Comparison of ENCODE assay signal across 5 worm cellular contexts in genomic region chrIII:7278491-7278890, ce11.
A peak's percentile ranks its signal among the peaks of the same experiment; 100 is the strongest.
TF ChIP-seq lines count a peak whose summit lies in the region.

No protein-coding gene starts in this region.

TF ChIP-seq in whole organism, L1 larva, 84 proteins besides CTCF, POLR2A, EP300 and RAD21 (continues in another document):
- TF ChIP-seq snu-23 (GFP tag; optimal IDR thresholded peaks at IDR 0.05; lab: Kevin White, UChicago) (peak; percentile 57), jun-1 (tag; optimal IDR thresholded peaks at IDR 0.05; lab: Kevin White, UChicago) (peak; percentile 77), rnt-1 (tag; optimal IDR thresholded peaks at IDR 0.05; lab: Kevin White, UChicago) (peak; percentile 16), lin-14 (GFP tag; optimal IDR thresholded peaks at IDR 0.05; lab: Kevin White, UChicago) (peak; percentile 41), nhr-47 (tag; optimal IDR thresholded peaks at IDR 0.05; lab: Kevin White, UChicago) (peak; percentile 74), fos-1 (tag; optimal IDR thresholded peaks at IDR 0.05; lab: Kevin White, UChicago) (peak; percentile 64), snpc-4 (tag; optimal IDR thresholded peaks at IDR 0.05; lab: Kevin White, UChicago) (peak; percentile 98), isw-1 (GFP tag; IDR thresholded peaks at IDR 0.05; lab: Robert Waterston, UW) (peak; percentile 38), fkh-8 (tag; optimal IDR thresholded peaks at IDR 0.05; lab: Kevin White, UChicago) (peak; percentile 65), ceh-8 (GFP tag; optimal IDR thresholded peaks at IDR 0.05; lab: Kevin White, UChicago) (peak; percentile 7), elt-2 (tag; optimal IDR thresholded peaks at IDR 0.05; lab: Kevin White, UChicago) (peak; percentile 66), aly-2 (tag; optimal IDR thresholded peaks at IDR 0.05; lab: Kevin White, UChicago) (no peak), C34B4.2 (tag; optimal IDR thresholded peaks at IDR 0.05; lab: Kevin White, UChicago) (no peak), dpl-1 (GFP tag; optimal IDR thresholded peaks at IDR 0.05; lab: Kevin White, UChicago) (peak; percentile 41 to 65 (median 64)), nhr-20 (tag; optimal IDR thresholded peaks at IDR 0.05; lab: Kevin White, UChicago) (peak; percentile 64), nhr-90 (tag; optimal IDR thresholded peaks at IDR 0.05; lab: Kevin White, UChicago; ENCODE audit: poor library complexity) (peak; percentile 48), ama-1 (optimal IDR thresholded peaks at IDR 0.05; lab: Kevin White, UChicago) (no peak), tbx-2 (tag; optimal IDR thresholded peaks at IDR 0.05; lab: Kevin White, UChicago) (peak; percentile 2)

TF ChIP-seq in whole organism, L2 larva, 48 proteins besides CTCF, POLR2A, EP300 and RAD21 (continues in another document):
- TF ChIP-seq ztf-1 (GFP tag; conservative IDR thresholded peaks at IDR 0.05; lab: Robert Waterston, UW) (no peak), sma-3 (GFP tag; optimal IDR thresholded peaks at IDR 0.05; lab: Kevin White, UChicago) (peak; percentile 34), gmeb-1 (tag; optimal IDR thresholded peaks at IDR 0.05; lab: Kevin White, UChicago) (peak; percentile 88), nhr-6 (tag; optimal IDR thresholded peaks at IDR 0.05; lab: Kevin White, UChicago) (peak; percentile 16), blmp-1 (tag; optimal IDR thresholded peaks at IDR 0.05; lab: Kevin White, UChicago; ENCODE audit: insufficient read depth) (no peak), zag-1 (tag; optimal IDR thresholded peaks at IDR 0.05; lab: Kevin White, UChicago) (no peak), mbf-1 (tag; optimal IDR thresholded peaks at IDR 0.05; lab: Kevin White, UChicago) (no peak), dmd-4 (tag; optimal IDR thresholded peaks at IDR 0.05; lab: Kevin White, UChicago) (peak; percentile 44), nhr-77 (tag; optimal IDR thresholded peaks at IDR 0.05; lab: Kevin White, UChicago) (peak; percentile 35), elt-1 (tag; optimal IDR thresholded peaks at IDR 0.05; lab: Kevin White, UChicago) (no peak), mdl-1 (tag; optimal IDR thresholded peaks at IDR 0.05; lab: Kevin White, UChicago) (no peak), unc-55 (GFP tag; optimal IDR thresholded peaks at IDR 0.05; lab: Kevin White, UChicago) (peak; percentile 39), C34F6.9 (tag; optimal IDR thresholded peaks at IDR 0.05; lab: Kevin White, UChicago) (peak; percentile 39), lsy-2 (tag; optimal IDR thresholded peaks at IDR 0.05; lab: Kevin White, UChicago) (peak; percentile 67 to 69), sem-4 (tag; optimal IDR thresholded peaks at IDR 0.05; lab: Kevin White, UChicago) (no peak), ceh-16 (tag; optimal IDR thresholded peaks at IDR 0.05; lab: Kevin White, UChicago) (no peak), nhr-12 (tag; optimal IDR thresholded peaks at IDR 0.05; lab: Kevin White, UChicago) (no peak), aly-2 (tag; optimal IDR thresholded peaks at IDR 0.05; lab: Kevin White, UChicago) (no peak), lin-13 (GFP tag; optimal IDR thresholded peaks at IDR 0.05; lab: Kevin White, UChicago) (no peak)

TF ChIP-seq in whole organism, L3 larva, 47 proteins besides CTCF, POLR2A, EP300 and RAD21:
- TF ChIP-seq nhr-23 (tag; optimal IDR thresholded peaks at IDR 0.05; lab: Kevin White, UChicago) (peak; percentile 45), nfya-1 (tag; optimal IDR thresholded peaks at IDR 0.05; lab: Kevin White, UChicago; ENCODE audit: insufficient read depth) (peak; percentile 44), unc-62 (GFP tag; optimal IDR thresholded peaks at IDR 0.05; lab: Kevin White, UChicago) (no peak), jun-1 (tag; optimal IDR thresholded peaks at IDR 0.05; lab: Kevin White, UChicago) (peak; percentile 56), nhr-25 (tag; optimal IDR thresholded peaks at IDR 0.05; lab: Kevin White, UChicago) (no peak), nhr-43 (tag; optimal IDR thresholded peaks at IDR 0.05; lab: Kevin White, UChicago; ENCODE audit: poor library complexity, severe bottlenecking) (peak; percentile 38), lsy-12 (tag; optimal IDR thresholded peaks at IDR 0.05; lab: Kevin White, UChicago) (peak; percentile 75), lin-15B (tag; optimal IDR thresholded peaks at IDR 0.05; lab: Kevin White, UChicago) (peak; percentile 18), ceh-82 (tag; optimal IDR thresholded peaks at IDR 0.05; lab: Kevin White, UChicago) (no peak), nhr-77 (tag; optimal IDR thresholded peaks at IDR 0.05; lab: Kevin White, UChicago) (peak; percentile 49), pha-4 (tag; optimal IDR thresholded peaks at IDR 0.05; lab: Kevin White, UChicago) (peak; percentile 82), R02D3.7 (tag; optimal IDR thresholded peaks at IDR 0.05; lab: Kevin White, UChicago) (peak; percentile 6), nhr-11 (tag; optimal IDR thresholded peaks at IDR 0.05; lab: Kevin White, UChicago) (peak; percentile 39), ceh-28 (tag; optimal IDR thresholded peaks at IDR 0.05; lab: Kevin White, UChicago) (peak; percentile 45), snpc-4 (tag; optimal IDR thresholded peaks at IDR 0.05; lab: Kevin White, UChicago) (peak; percentile 99), egl-27 (tag; optimal IDR thresholded peaks at IDR 0.05; lab: Kevin White, UChicago) (no peak), elt-2 (tag; optimal IDR thresholded peaks at IDR 0.05; lab: Kevin White, UChicago) (peak; percentile 45), hmg-11 (tag; optimal IDR thresholded peaks at IDR 0.05; lab: Kevin White, UChicago) (peak; percentile 49)

TF ChIP-seq in whole organism, L4 larva, 104 proteins besides CTCF, POLR2A, EP300 and RAD21 (continues in another document):
- peak in 1 of 2 experiments; percentile 25 for TF ChIP-seq mdl-1 (tag; optimal IDR thresholded peaks at IDR 0.05; lab: Kevin White, UChicago)
- TF ChIP-seq jun-1 (tag; optimal IDR thresholded peaks at IDR 0.05; lab: Kevin White, UChicago) = peak; percentile 60
- TF ChIP-seq lir-3 (tag; optimal IDR thresholded peaks at IDR 0.05; lab: Kevin White, UChicago) = peak; percentile 4
- peak in 1 of 2 experiments; percentile 89 for TF ChIP-seq lsy-2 (tag; optimal IDR thresholded peaks at IDR 0.05; lab: Kevin White, UChicago)
- TF ChIP-seq zip-11 (GFP tag; IDR thresholded peaks at IDR 0.05; lab: Robert Waterston, UW) = no peak
- TF ChIP-seq set-16 (GFP tag; IDR thresholded peaks at IDR 0.05; lab: Robert Waterston, UW) = no peak
- TF ChIP-seq ZK337.2 (GFP tag; IDR thresholded peaks at IDR 0.05; lab: Robert Waterston, UW) = peak; percentile 33; the same call in 1 of the 2 replicates
- TF ChIP-seq ceh-44 (GFP tag; IDR thresholded peaks at IDR 0.05; lab: Robert Waterston, UW) = no peak
- TF ChIP-seq zfp-3 (GFP tag; conservative IDR thresholded peaks at IDR 0.05; lab: Robert Waterston, UW) = peak; percentile 57; the same call in 1 of the 2 replicates
- TF ChIP-seq gei-8 (GFP tag; optimal IDR thresholded peaks at IDR 0.05; lab: Kevin White, UChicago) = peak; percentile 37
- 0 out of 2 replicates have a peak, but pooled peaks have one; percentile 31 for TF ChIP-seq ceh-20 (GFP tag; IDR thresholded peaks at IDR 0.05; lab: Robert Waterston, UW)
- TF ChIP-seq ztf-11 (tag; optimal IDR thresholded peaks at IDR 0.05; lab: Kevin White, UChicago) = no peak
- no peak for TF ChIP-seq mxl-2 (GFP tag; conservative IDR thresholded peaks at IDR 0.05; lab: Robert Waterston, UW)
- TF ChIP-seq rbr-2 (tag; optimal IDR thresholded peaks at IDR 0.05; lab: Kevin White, UChicago) = peak; percentile 66
- TF ChIP-seq arid-1 (GFP tag; conservative IDR thresholded peaks at IDR 0.05; lab: Robert Waterston, UW) = no peak
- TF ChIP-seq nhr-11 (tag; optimal IDR thresholded peaks at IDR 0.05; lab: Kevin White, UChicago) = peak; percentile 72
- TF ChIP-seq nhr-76 (tag; optimal IDR thresholded peaks at IDR 0.05; lab: Kevin White, UChicago) = no peak
- TF ChIP-seq php-3 (GFP tag; IDR thresholded peaks at IDR 0.05; lab: Robert Waterston, UW) = peak; percentile 70
- peak in 1 of 2 experiments; percentile 61 for TF ChIP-seq hif-1 (tag; optimal IDR thresholded peaks at IDR 0.05; lab: Kevin White, UChicago)
- peak; percentile 59 for TF ChIP-seq mes-2 (tag; optimal IDR thresholded peaks at IDR 0.05; lab: Kevin White, UChicago; ENCODE audit: poor library complexity, severe bottlenecking)
- TF ChIP-seq nhr-77 (tag; optimal IDR thresholded peaks at IDR 0.05; lab: Kevin White, UChicago) = peak; percentile 90

TF ChIP-seq in whole organism, young adult, 124 proteins besides CTCF, POLR2A, EP300 and RAD21 (continues in another document):
- TF ChIP-seq ccch-3 (GFP tag; optimal IDR thresholded peaks at IDR 0.05; lab: Kevin White, UChicago) (no peak), tlf-1 (GFP tag; optimal IDR thresholded peaks at IDR 0.05; lab: Kevin White, UChicago) (peak; percentile 51), F10E7.11 (tag; optimal IDR thresholded peaks at IDR 0.05; lab: Kevin White, UChicago) (no peak), madf-6 (GFP tag; IDR thresholded peaks at IDR 0.05; lab: Robert Waterston, UW) (no peak), ZK185.1 (tag; optimal IDR thresholded peaks at IDR 0.05; lab: Kevin White, UChicago; ENCODE audit: poor library complexity, severe bottlenecking) (peak; percentile 79), unc-130 (GFP tag; optimal IDR thresholded peaks at IDR 0.05; lab: Kevin White, UChicago) (no peak), ceh-100 (GFP tag; IDR thresholded peaks at IDR 0.05; lab: Robert Waterston, UW) (0 out of 2 replicates have a peak, but pooled peaks have one; percentile 42), bed-2 (GFP tag; IDR thresholded peaks at IDR 0.05; lab: Robert Waterston, UW) (no peak), somi-1 (GFP tag; optimal IDR thresholded peaks at IDR 0.05; lab: Kevin White, UChicago) (peak; percentile 60), B0336.3 (GFP tag; IDR thresholded peaks at IDR 0.05; lab: Robert Waterston, UW) (peak; percentile 88), nhr-120 (GFP tag; IDR thresholded peaks at IDR 0.05; lab: Robert Waterston, UW) (0 out of 2 replicates have a peak, but pooled peaks have one; percentile 47), F57C9.4 (tag; optimal IDR thresholded peaks at IDR 0.05; lab: Kevin White, UChicago) (no peak), nhr-90 (tag; optimal IDR thresholded peaks at IDR 0.05; lab: Kevin White, UChicago) (peak; percentile 49), ceh-27 (GFP tag; optimal IDR thresholded peaks at IDR 0.05; lab: Kevin White, UChicago) (peak; percentile 72), ztf-28 (GFP tag; IDR thresholded peaks at IDR 0.05; lab: Robert Waterston, UW) (no peak), B0035.1 (tag; optimal IDR thresholded peaks at IDR 0.05; lab: Kevin White, UChicago) (no peak), B0261.1 (tag; optimal IDR thresholded peaks at IDR 0.05; lab: Kevin White, UChicago) (peak; percentile 81), hlh-26 (GFP tag; conservative IDR thresholded peaks at IDR 0.05; lab: Robert Waterston, UW) (no peak), nfya-2 (GFP tag; IDR thresholded peaks at IDR 0.05; lab: Robert Waterston, UW) (no peak), Y79H2A.3 (GFP tag; conservative IDR thresholded peaks at IDR 0.05; lab: Robert Waterston, UW) (no peak), Y95B8A.8 (GFP tag; IDR thresholded peaks at IDR 0.05; lab: Robert Waterston, UW) (no peak), D2030.7 (GFP tag; IDR thresholded peaks at IDR 0.05; lab: Robert Waterston, UW) (no peak), ztf-18 (tag; optimal IDR thresholded peaks at IDR 0.05; lab: Kevin White, UChicago) (peak; percentile 46), ztf-25 (GFP tag; IDR thresholded peaks at IDR 0.05; lab: Robert Waterston, UW) (no peak), madf-8 (GFP tag; conservative IDR thresholded peaks at IDR 0.05; lab: Robert Waterston, UW) (no peak)
